Worm (Caenorhabditis elegans) whole organism, late embryonic: Measurements from ENCODE around the gene oac-52.

Source experiments
- C08G9.2 ChIP-seq: sonication (generic microtip); optimal IDR thresholded peaks from 2 replicates; lab custom pipeline; 2016; ENCODE audit warnings: mild to moderate bottlenecking, missing genetic modification characterization, moderate library complexity, missing compliant biosample characterization
- F13H6.1 ChIP-seq: sonication (generic microtip); optimal IDR thresholded peaks from 2 replicates; lab custom pipeline; 2016; ENCODE audit warnings: missing genetic modification characterization, missing compliant biosample characterization
- ama-1 ChIP-seq: fragments of 150-350 bp; optimal IDR thresholded peaks from 2 replicates; lab custom pipeline; 2014
- ceh-14 ChIP-seq: sonication (generic microtip); optimal IDR thresholded peaks from 2 replicates; lab custom pipeline; 2016; ENCODE audit warnings: missing genotype, missing genetic modification characterization, missing compliant biosample characterization
- ceh-19 ChIP-seq: fragments of 200-800 bp; sonication (Bioruptor generic); optimal IDR thresholded peaks from 2 replicates; lab custom pipeline; 2018; ENCODE audit warnings: mild to moderate bottlenecking, missing genetic modification characterization, missing compliant biosample characterization
- ceh-22 ChIP-seq: sonication (generic microtip); optimal IDR thresholded peaks from 2 replicates; lab custom pipeline; 2017; ENCODE audit warnings: missing biosample characterization, missing genetic modification characterization
- ceh-24 ChIP-seq: sonication (generic microtip); optimal IDR thresholded peaks from 2 replicates; lab custom pipeline; 2016; ENCODE audit warnings: mild to moderate bottlenecking, missing genetic modification characterization, missing compliant biosample characterization
- ceh-31 ChIP-seq: sonication (generic microtip); optimal IDR thresholded peaks from 2 replicates; lab custom pipeline; 2016; ENCODE audit warnings: missing genetic modification characterization, missing compliant biosample characterization
- ceh-34 ChIP-seq: sonication (generic microtip); optimal IDR thresholded peaks from 2 replicates; lab custom pipeline; 2016; ENCODE audit warnings: mild to moderate bottlenecking, missing genetic modification characterization, missing compliant biosample characterization
- ceh-6 ChIP-seq: fragments of 200-800 bp; sonication (Bioruptor generic); optimal IDR thresholded peaks from 2 replicates; lab custom pipeline; 2018; ENCODE audit warnings: mild to moderate bottlenecking, missing genetic modification characterization, missing compliant biosample characterization
- che-1 ChIP-seq: sonication (generic microtip); optimal IDR thresholded peaks from 2 replicates; lab custom pipeline; 2016; ENCODE audit warnings: mild to moderate bottlenecking, missing genetic modification characterization, missing compliant biosample characterization
- dmd-4 ChIP-seq: sonication (generic microtip); optimal IDR thresholded peaks from 2 replicates; lab custom pipeline; 2016; ENCODE audit warnings: borderline replicate concordance, missing genetic modification characterization, missing compliant biosample characterization
- dve-1 ChIP-seq: sonication (generic microtip); optimal IDR thresholded peaks from 2 replicates; lab custom pipeline; 2017; ENCODE audit warnings: antibody characterized with exemption, mild to moderate bottlenecking, missing genetic modification characterization, missing compliant biosample characterization
- elt-4 ChIP-seq: sonication (generic microtip); optimal IDR thresholded peaks from 2 replicates; lab custom pipeline; 2016; ENCODE audit warnings: missing genetic modification characterization, missing compliant biosample characterization
- eyg-1 ChIP-seq: sonication (generic microtip); optimal IDR thresholded peaks from 2 replicates; lab custom pipeline; 2016; ENCODE audit warnings: missing genotype, missing genetic modification characterization, missing compliant biosample characterization
- fkh-6 ChIP-seq: sonication (generic microtip); optimal IDR thresholded peaks from 2 replicates; lab custom pipeline; 2016; ENCODE audit warnings: missing genetic modification characterization, missing compliant biosample characterization
- gmeb-2 ChIP-seq: sonication (generic microtip); optimal IDR thresholded peaks from 2 replicates; lab custom pipeline; 2016; ENCODE audit warnings: missing genetic modification characterization, inconsistent platforms, missing compliant biosample characterization
- hlh-13 ChIP-seq: fragments of 200-800 bp; sonication (Bioruptor generic); optimal IDR thresholded peaks from 2 replicates; lab custom pipeline; 2018; ENCODE audit warnings: mild to moderate bottlenecking, missing genetic modification characterization, missing compliant biosample characterization
- lim-6 ChIP-seq: sonication (generic microtip); optimal IDR thresholded peaks from 2 replicates; lab custom pipeline; 2016; ENCODE audit warnings: missing genetic modification characterization, missing compliant biosample characterization
- lin-11 ChIP-seq: fragments of 200-800 bp; sonication (Bioruptor generic); optimal IDR thresholded peaks from 2 replicates; lab custom pipeline; 2018; ENCODE audit warnings: mild to moderate bottlenecking, missing genetic modification characterization, missing compliant biosample characterization
- madf-2 ChIP-seq: sonication (generic microtip); optimal IDR thresholded peaks from 2 replicates; lab custom pipeline; 2017; ENCODE audit warnings: missing genetic modification characterization, missing compliant biosample characterization
- mec-3 ChIP-seq: sonication (generic microtip); optimal IDR thresholded peaks from 2 replicates; lab custom pipeline; 2016; ENCODE audit warnings: borderline replicate concordance, missing genetic modification characterization, missing compliant biosample characterization
- nfya-1 ChIP-seq: sonication (generic microtip); optimal IDR thresholded peaks from 2 replicates; lab custom pipeline; 2017; ENCODE audit warnings: missing genetic modification characterization, mild to moderate bottlenecking, missing compliant biosample characterization, antibody characterized with exemption, moderate library complexity
- nhr-11 ChIP-seq: fragments of 150-350 bp; optimal IDR thresholded peaks from 2 replicates; lab custom pipeline; 2014; ENCODE audit warnings: missing biosample characterization, missing genetic modification characterization
- pag-3 ChIP-seq: sonication (generic microtip); optimal IDR thresholded peaks from 2 replicates; lab custom pipeline; 2016; ENCODE audit warnings: missing compliant biosample characterization, missing genetic modification characterization, borderline replicate concordance
- pax-1 ChIP-seq: fragments of 150-350 bp; optimal IDR thresholded peaks from 2 replicates; lab custom pipeline; 2014; ENCODE audit warnings: missing biosample characterization, missing genetic modification characterization
- pha-4 ChIP-seq: fragments of 150-350 bp; optimal IDR thresholded peaks from 2 replicates; lab custom pipeline; 2018; ENCODE audit warnings: missing biosample characterization, missing genetic modification reagents, missing genetic modification characterization
- pqm-1 ChIP-seq: sonication (generic microtip); optimal IDR thresholded peaks from 2 replicates; lab custom pipeline; 2016; ENCODE audit warnings: missing genetic modification characterization, missing compliant biosample characterization
- rnt-1 ChIP-seq: sonication (generic microtip); optimal IDR thresholded peaks from 2 replicates; lab custom pipeline; 2016; ENCODE audit warnings: missing genetic modification characterization, missing compliant biosample characterization
- sox-4 ChIP-seq: sonication (generic microtip); optimal IDR thresholded peaks from 2 replicates; lab custom pipeline; 2017; ENCODE audit warnings: mild to moderate bottlenecking, missing genetic modification characterization, inconsistent platforms, missing compliant biosample characterization
- ttx-3 ChIP-seq: sonication (generic microtip); optimal IDR thresholded peaks from 2 replicates; lab custom pipeline; 2016; ENCODE audit warnings: missing genetic modification reagents, missing genetic modification characterization, missing compliant biosample characterization
- unc-3 ChIP-seq, 2 experiments: fragments of 200-800 bp in 1 of 2; sonication (Bioruptor generic) in 1 of 2; sonication (generic microtip) in 1 of 2; conservative IDR thresholded peaks in 1 of 2; optimal IDR thresholded peaks in 1 of 2; 2 replicates each; pipeline versions ENCODE4 v1.3.6 to Lab custom; 2016 to 2022; ENCODE audit warnings: missing compliant biosample characterization in 2 of 2, missing genetic modification characterization in 2 of 2, missing genetic modification reagents in 1 of 2
- zip-5 ChIP-seq: sonication (generic microtip); optimal IDR thresholded peaks from 2 replicates; lab custom pipeline; 2016; ENCODE audit warnings: missing genetic modification characterization, missing compliant biosample characterization

oac-52 gene

ce11 chrIV:4346512-4346911, at the start of gene oac-52:
Gene oac-52 (minus strand): TSS chrIV:4346612.
- TF ChIP-seq ceh-34 (no peak), ceh-19 (GFP tag; lab: Kevin White, UChicago) (no peak), gmeb-2 (tag; lab: Kevin White, UChicago) (no peak), eyg-1 (tag; lab: Kevin White, UChicago) (no peak), lin-11 (tag; lab: Kevin White, UChicago) (no peak), C08G9.2 (tag; lab: Kevin White, UChicago) (no peak), dve-1 (tag; lab: Kevin White, UChicago) (no peak), pqm-1 (no peak), ttx-3 (tag; lab: Kevin White, UChicago) (no peak), ceh-14 (tag; lab: Kevin White, UChicago) (no peak), elt-4 (tag; lab: Kevin White, UChicago) (no peak), pag-3 (tag; lab: Kevin White, UChicago) (no peak), pax-1 (tag; lab: Kevin White, UChicago) (no peak), dmd-4 (tag; lab: Kevin White, UChicago) (no peak), nfya-1 (tag; lab: Kevin White, UChicago) (no peak), hlh-13 (GFP tag; lab: Kevin White, UChicago) (no peak), mec-3 (tag; lab: Kevin White, UChicago) (no peak), madf-2 (tag; lab: Kevin White, UChicago) (no peak), ceh-22 (no peak), zip-5 (tag; lab: Kevin White, UChicago) (no peak)

- no peak for TF ChIP-seq ceh-24 (tag; lab: Kevin White, UChicago)
- TF ChIP-seq ceh-6: no peak
- no peak for TF ChIP-seq ama-1 (lab: Kevin White, UChicago)
- TF ChIP-seq ceh-31 (tag; lab: Kevin White, UChicago): no peak
- no peak for TF ChIP-seq che-1
- no peak for TF ChIP-seq lin-11 (tag; lab: Kevin White, UChicago)
- no peak for TF ChIP-seq zip-5 (tag; lab: Kevin White, UChicago)
- no peak for TF ChIP-seq eyg-1 (tag; lab: Kevin White, UChicago)
- no peak for TF ChIP-seq mec-3 (tag; lab: Kevin White, UChicago)
- TF ChIP-seq madf-2 (tag; lab: Kevin White, UChicago): no peak
- TF ChIP-seq nhr-11: no peak
- no peak for TF ChIP-seq fkh-6 (tag; lab: Kevin White, UChicago)
- no peak for TF ChIP-seq sox-4 (tag; lab: Kevin White, UChicago)
- TF ChIP-seq F13H6.1: no peak
- TF ChIP-seq unc-3 (GFP tag; conservative IDR thresholded peaks at IDR 0.05; lab: Robert Waterston, UW): no peak
- no peak for TF ChIP-seq unc-3 (tag; optimal IDR thresholded peaks at IDR 0.05; lab: Kevin White, UChicago)
These were observed 49.1 kb upstream of the oac-52 start for ce11 chrIV:4395555-4395954.

DNA sequence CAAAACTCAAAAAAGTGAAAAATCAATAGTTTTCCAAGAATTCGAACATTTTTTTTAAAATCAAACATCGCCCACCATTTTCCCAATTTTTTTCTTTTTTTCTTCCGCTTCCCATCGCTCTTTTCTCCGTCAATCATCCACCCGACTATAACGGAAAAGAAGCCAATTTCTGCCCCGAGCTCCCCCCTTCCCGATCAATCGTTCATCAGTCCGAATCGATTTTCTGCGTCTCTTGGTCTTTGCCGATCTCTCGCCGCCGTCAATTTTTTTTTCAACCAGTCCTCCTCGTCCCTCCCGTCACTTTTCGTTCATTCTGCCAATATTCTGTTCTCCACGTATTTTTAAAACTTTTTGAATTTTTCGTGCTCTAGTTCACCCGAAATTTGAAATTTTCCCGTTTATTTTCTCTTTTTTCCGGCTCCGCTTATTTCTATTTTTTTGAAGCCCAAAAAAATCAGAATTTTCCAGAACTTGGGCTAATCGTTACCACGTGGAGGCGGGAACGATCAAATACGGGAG, 47.6 kb upstream of the oac-52 start, which contains the start of gene ell-1:
TSS of gene ell-1 (plus strand) at position 469 of the 519 bp plus-strand sequence.
- TF ChIP-seq F13H6.1: no peak
- peak; percentile 11 for TF ChIP-seq C08G9.2 (tag; lab: Kevin White, UChicago)

DNA sequence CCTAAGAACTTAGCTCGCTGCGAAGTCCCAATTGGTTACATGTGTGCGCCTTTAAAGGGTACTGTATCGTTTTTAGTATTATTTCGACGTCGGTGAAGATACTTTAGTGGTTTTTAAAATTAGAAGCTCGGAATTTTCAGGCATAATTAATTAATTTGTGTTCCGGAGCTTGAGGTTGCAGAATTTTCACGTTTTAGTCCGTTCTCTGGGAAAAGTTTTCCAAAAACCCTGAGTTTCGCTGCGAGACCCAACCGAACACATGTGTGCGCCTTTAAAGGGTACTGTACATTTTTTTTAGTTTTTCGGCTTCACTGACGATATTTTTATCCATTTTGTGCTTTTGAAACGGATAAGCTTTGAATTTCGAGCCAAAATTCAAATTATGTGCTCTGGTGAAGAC, 47.1 kb upstream of the oac-52 start:
- TF ChIP-seq lim-6 (tag; lab: Kevin White, UChicago): no peak
- no peak for TF ChIP-seq gmeb-2 (tag; lab: Kevin White, UChicago)
- no peak for TF ChIP-seq che-1
- no peak for TF ChIP-seq pha-4
- TF ChIP-seq zip-5 (tag; lab: Kevin White, UChicago): no peak
- no peak for TF ChIP-seq rnt-1 (tag; lab: Kevin White, UChicago)
- no peak for TF ChIP-seq pag-3 (tag; lab: Kevin White, UChicago)
